Fruit fly (Drosophila melanogaster) S2 (cell line): ENCODE data around the gene Gr22e.

Source experiments
- CG8478 ChIP-seq: fragments of >200 bp; optimal IDR thresholded peaks from 2 replicates; lab custom pipeline; 2018
- CTCF ChIP-seq, 2 experiments: fragments of >200 bp; optimal IDR thresholded peaks; 2 replicates each; lab custom pipeline; 2018

The Gr22e gene

DNA sequence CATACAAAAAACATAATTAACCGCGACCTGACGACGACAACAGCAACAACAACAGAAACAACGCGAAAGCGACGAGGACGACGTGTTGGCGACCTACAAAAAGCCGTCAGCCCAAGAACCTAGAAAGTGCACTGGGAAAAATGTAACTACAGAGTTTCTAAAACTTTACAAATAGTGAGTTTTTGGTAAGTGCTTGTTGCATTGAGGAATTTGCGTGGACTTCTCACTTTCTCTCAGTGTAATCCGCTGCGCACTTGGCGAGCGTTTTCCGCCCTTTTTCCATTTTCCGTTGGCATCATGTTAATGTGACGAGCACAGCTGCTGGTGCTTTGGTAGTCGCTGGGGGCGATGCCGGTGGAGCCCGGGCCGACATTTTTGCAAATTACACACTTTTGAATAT lies 44.4 kb downstream of the Gr22e start:
- no peak for TF ChIP-seq CTCF (optimal IDR thresholded peaks at IDR 0.05; lab: Kevin White, UChicago)
- TF ChIP-seq CG8478 (lab: Kevin White, UChicago) = no peak

DNA sequence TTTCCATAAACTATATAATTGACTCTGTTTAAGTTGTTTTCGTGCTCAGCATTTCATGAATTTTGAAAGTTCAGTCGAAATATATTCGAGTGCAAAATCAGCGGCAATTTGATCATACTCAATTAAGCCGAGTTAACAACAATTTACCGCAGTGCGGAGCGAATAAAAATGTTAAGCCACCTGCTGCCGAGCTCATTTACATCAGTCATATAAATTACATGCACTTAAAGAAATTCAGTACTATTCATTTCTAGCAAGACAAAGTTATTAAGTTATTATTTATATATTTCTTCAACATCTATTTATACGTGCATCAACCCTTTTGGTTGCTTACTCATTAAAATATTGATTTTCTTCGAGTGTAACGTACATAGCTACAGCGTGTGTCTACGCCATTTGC lies 48.6 kb downstream of the Gr22e start, which contains the start of gene c-cup:
c-cup (minus strand) TSS at position 101 of the 400 bp plus-strand sequence.
- TF ChIP-seq CTCF (optimal IDR thresholded peaks at IDR 0.05; lab: Kevin White, UChicago) (no peak), CG8478 (lab: Kevin White, UChicago) (no peak)
